Worm (Caenorhabditis elegans): ENCODE data around the gene srbc-16.
A peak's percentile ranks its signal among the peaks of the same experiment; 100 is the strongest.

Gene srbc-16

DNA sequence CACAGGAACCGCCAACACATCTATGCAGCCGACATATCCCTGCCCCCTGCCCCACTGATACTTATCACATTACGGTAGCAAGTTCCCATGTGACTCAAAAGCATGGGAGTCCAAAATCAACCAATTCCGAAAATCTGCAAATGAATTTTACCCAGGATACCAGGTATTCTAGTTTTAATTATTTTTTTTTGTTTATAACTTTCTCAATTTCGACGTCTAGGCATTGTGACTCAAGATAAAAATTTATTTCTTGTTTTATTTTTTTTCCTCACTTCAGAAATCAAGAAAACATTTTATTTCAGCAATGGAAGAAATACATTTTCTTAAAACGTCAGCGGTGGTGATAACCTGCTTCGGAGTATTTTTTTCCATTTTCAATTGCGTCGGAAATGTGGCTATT, 30.4 kb upstream of the srbc-16 start, which contains the start of gene srbc-24:
Gene srbc-24 (plus strand): TSS at position 301 of the 400 bp plus-strand sequence.
- TF ChIP-seq rnt-1 (tag; optimal IDR thresholded peaks at IDR 0.05) (no peak), nhr-28 (tag; optimal IDR thresholded peaks at IDR 0.05) (no peak), ama-1 (optimal IDR thresholded peaks at IDR 0.05) (no peak), lsy-2 (tag; optimal IDR thresholded peaks at IDR 0.05) (no peak), nhr-47 (tag; optimal IDR thresholded peaks at IDR 0.05) (no peak), ces-1 (GFP tag; optimal IDR thresholded peaks at IDR 0.05) (no peak), efl-3 (GFP tag; optimal IDR thresholded peaks at IDR 0.05) (no peak), ztf-4 (tag; optimal IDR thresholded peaks at IDR 0.05) (no peak), pag-3 (tag; optimal IDR thresholded peaks at IDR 0.05; ENCODE audit: borderline replicate concordance, insufficient read depth) (no peak), xbp-1 (tag; optimal IDR thresholded peaks at IDR 0.05) (no peak), Y116A8C.19 (tag; optimal IDR thresholded peaks at IDR 0.05; ENCODE audit: borderline replicate concordance) (no peak), ceh-88 (GFP tag; IDR thresholded peaks at IDR 0.05) (no peak), pqm-1 (tag; optimal IDR thresholded peaks at IDR 0.05) (no peak), hlh-17 (GFP tag; optimal IDR thresholded peaks at IDR 0.05; ENCODE audit: borderline replicate concordance) (no peak)

- TF ChIP-seq hlh-17 (GFP tag; optimal IDR thresholded peaks at IDR 0.05; ENCODE audit: borderline replicate concordance) = no peak
- no peak for TF ChIP-seq pqm-1 (tag; optimal IDR thresholded peaks at IDR 0.05)
- no peak for TF ChIP-seq nhr-28 (tag; optimal IDR thresholded peaks at IDR 0.05)
- no peak for TF ChIP-seq blmp-1 (tag; optimal IDR thresholded peaks at IDR 0.05)
- no peak for TF ChIP-seq efl-1 (optimal IDR thresholded peaks at IDR 0.05)
- TF ChIP-seq efl-1 (GFP tag; optimal IDR thresholded peaks at IDR 0.05 in 1 of 2) = no peak
- TF ChIP-seq vab-15 (tag; optimal IDR thresholded peaks at IDR 0.05) = no peak
- no peak for TF ChIP-seq nhr-84 (tag; optimal IDR thresholded peaks at IDR 0.05)
- TF ChIP-seq efl-3 (GFP tag; optimal IDR thresholded peaks at IDR 0.05) = no peak
- no peak for TF ChIP-seq isw-1 (GFP tag; IDR thresholded peaks at IDR 0.05)
- no peak for TF ChIP-seq nhr-237 (tag; optimal IDR thresholded peaks at IDR 0.05)
- no peak for TF ChIP-seq hpl-2 (GFP tag; optimal IDR thresholded peaks at IDR 0.05)
- TF ChIP-seq unc-98 (GFP tag; IDR thresholded peaks at IDR 0.05) = no peak
- no peak for TF ChIP-seq snpc-4 (tag; optimal IDR thresholded peaks at IDR 0.05)
- no peak for TF ChIP-seq mab-9 (GFP tag; IDR thresholded peaks at IDR 0.05)
- no peak for TF ChIP-seq rnt-1 (tag; optimal IDR thresholded peaks at IDR 0.05)
These were observed 28.6 kb upstream of the srbc-16 start, which contains the start of gene srbc-23 for ce11 chrV:2153274-2153673. Gene srbc-23, plus strand, starts transcription at chrV:2153574.

- TF ChIP-seq efl-1 (optimal IDR thresholded peaks at IDR 0.05) (no peak), efl-1 (GFP tag; optimal IDR thresholded peaks at IDR 0.05 in 1 of 2) (peak in 1 of 2 experiments; percentile 12), rnt-1 (tag; optimal IDR thresholded peaks at IDR 0.05) (no peak)
These were observed 26.6 kb upstream of the srbc-16 start, which contains the start of gene srbc-21 for ce11 chrV:2155232-2155631. Gene srbc-21, plus strand, starts transcription at chrV:2155532.

ce11 chrV:2156830-2157229, 25.0 kb upstream of the srbc-16 start, which contains the start of gene srbc-22:
Gene srbc-22, plus strand, starts transcription at chrV:2157130.
- TF ChIP-seq fkh-4 (tag; optimal IDR thresholded peaks at IDR 0.05; ENCODE audit: borderline replicate concordance) (no peak), grh-1 (GFP tag; IDR thresholded peaks at IDR 0.05) (no peak), aly-2 (tag; optimal IDR thresholded peaks at IDR 0.05) (no peak), nhr-90 (tag; optimal IDR thresholded peaks at IDR 0.05; ENCODE audit: poor library complexity) (no peak), elt-3 (tag; optimal IDR thresholded peaks at IDR 0.05) (no peak), sptf-1 (tag; optimal IDR thresholded peaks at IDR 0.05) (no peak), nhr-12 (tag; optimal IDR thresholded peaks at IDR 0.05) (no peak), pag-3 (tag; optimal IDR thresholded peaks at IDR 0.05; ENCODE audit: borderline replicate concordance, insufficient read depth) (no peak), ceh-90 (tag; optimal IDR thresholded peaks at IDR 0.05) (no peak)

ce11 chrV:2159331-2159730, 22.5 kb upstream of the srbc-16 start, which contains the start of gene C45H4.14:
Gene C45H4.14, minus strand, starts transcription at chrV:2159431.
- TF ChIP-seq aly-2 (tag; optimal IDR thresholded peaks at IDR 0.05) = no peak
- TF ChIP-seq tlp-1 (tag; optimal IDR thresholded peaks at IDR 0.05) = no peak
- no peak for TF ChIP-seq snu-23 (GFP tag; optimal IDR thresholded peaks at IDR 0.05)
- TF ChIP-seq ztf-11 (tag; optimal IDR thresholded peaks at IDR 0.05) = no peak
- no peak for TF ChIP-seq ces-1 (GFP tag; optimal IDR thresholded peaks at IDR 0.05)
